Fruit fly (Drosophila melanogaster) whole organism, embryonic: ENCODE data around the gene NaPi-III.

Source experiments
- Ada2b ChIP-seq: fragments of 200-800 bp; sonication (Bioruptor generic); IDR thresholded peaks from 2 replicates; pipeline ENCODE4 v1.3.6; 2022; ENCODE audit warnings: missing biosample characterization, missing genetic modification characterization
- CG1024 ChIP-seq: fragments of 200-800 bp; sonication (Bioruptor generic); IDR thresholded peaks from 2 replicates; pipeline ENCODE4 v1.3.6; 2022; ENCODE audit warnings: missing biosample characterization, missing genetic modification characterization
- CG10267 ChIP-seq: fragments of 200-800 bp; sonication (Bioruptor generic); optimal IDR thresholded peaks from 2 replicates; lab custom pipeline; 2018; ENCODE audit warnings: missing biosample characterization, mild to moderate bottlenecking, missing genetic modification characterization, moderate library complexity
- CG10462 ChIP-seq: fragments of 200-800 bp; sonication (Bioruptor generic); optimal IDR thresholded peaks from 2 replicates; lab custom pipeline; 2016; ENCODE audit warnings: missing biosample characterization, missing genetic modification characterization
- CG10654 ChIP-seq: fragments of 200-800 bp; sonication (Bioruptor generic); optimal IDR thresholded peaks from 2 replicates; lab custom pipeline; 2016; ENCODE audit warnings: missing biosample characterization, missing genetic modification characterization
- CG13296 ChIP-seq: fragments of 200-800 bp; sonication (Bioruptor generic); optimal IDR thresholded peaks from 3 replicates; lab custom pipeline; 2018; ENCODE audit warnings: missing biosample characterization, mild to moderate bottlenecking, missing genetic modification characterization
- CG1792 ChIP-seq: fragments of 200-800 bp; sonication (Bioruptor generic); optimal IDR thresholded peaks from 2 replicates; lab custom pipeline; 2016; ENCODE audit warnings: missing biosample characterization, missing genetic modification characterization
- CG2199 ChIP-seq: fragments of 200-800 bp; sonication (Bioruptor generic); IDR thresholded peaks from 3 replicates; pipeline ENCODE4 v1.3.6; 2022; ENCODE audit warnings: missing biosample characterization, missing genetic modification characterization
- CG2202 ChIP-seq: fragments of 200-800 bp; sonication (Bioruptor generic); optimal IDR thresholded peaks from 2 replicates; lab custom pipeline; 2018; ENCODE audit warnings: missing biosample characterization, mild to moderate bottlenecking, missing genetic modification characterization
- CG30020 ChIP-seq: fragments of 200-800 bp; optimal IDR thresholded peaks from 2 replicates; lab custom pipeline; 2019; ENCODE audit warnings: missing biosample characterization, mild to moderate bottlenecking, missing genetic modification characterization, moderate library complexity
- CG30403 ChIP-seq: fragments of 200-800 bp; sonication (Bioruptor generic); optimal IDR thresholded peaks from 3 replicates; lab custom pipeline; 2016; ENCODE audit warnings: missing biosample characterization, missing genetic modification characterization
- CG31441 ChIP-seq: fragments of 200-800 bp; sonication (Bioruptor generic); IDR thresholded peaks from 2 replicates; pipeline ENCODE4 v1.3.6; 2022; ENCODE audit warnings: missing biosample characterization, missing genetic modification characterization
- CG3281 ChIP-seq: fragments of 200-800 bp; sonication (Bioruptor generic); optimal IDR thresholded peaks from 3 replicates; lab custom pipeline; 2017; ENCODE audit warnings: missing biosample characterization, mild to moderate bottlenecking, missing genetic modification characterization
- CG4360 ChIP-seq: fragments of 200-800 bp; sonication (Bioruptor generic); IDR thresholded peaks from 2 replicates; pipeline ENCODE4 v1.3.6; 2022; ENCODE audit warnings: missing biosample characterization, missing genetic modification characterization
- CG6254 ChIP-seq: fragments of 200-800 bp; sonication (Bioruptor generic); optimal IDR thresholded peaks from 3 replicates; lab custom pipeline; 2017; ENCODE audit warnings: mild to moderate bottlenecking, missing biosample characterization, missing genetic modification reagents, missing genetic modification characterization
- CG8089 ChIP-seq: fragments of 200-800 bp; sonication (Bioruptor generic); optimal IDR thresholded peaks from 3 replicates; lab custom pipeline; 2016; ENCODE audit warnings: missing biosample characterization, missing genetic modification characterization
- CG8765 ChIP-seq: fragments of 200-800 bp; sonication (Bioruptor generic); IDR thresholded peaks from 2 replicates; pipeline ENCODE4 v1.3.6; 2022; ENCODE audit warnings: missing biosample characterization, missing genetic modification characterization
- CG8944 ChIP-seq: fragments of 200-800 bp; sonication (Bioruptor generic); optimal IDR thresholded peaks from 3 replicates; lab custom pipeline; 2016; ENCODE audit warnings: missing biosample characterization, missing genetic modification characterization
- Camta ChIP-seq: fragments of 200-800 bp; sonication (Bioruptor generic); optimal IDR thresholded peaks from 2 replicates; lab custom pipeline; 2016; ENCODE audit warnings: missing biosample characterization, missing genetic modification characterization
- D19A ChIP-seq: fragments of 200-800 bp; optimal IDR thresholded peaks from 3 replicates; lab custom pipeline; 2019; ENCODE audit warnings: missing biosample characterization, mild to moderate bottlenecking, missing genetic modification characterization, moderate library complexity
- HHEX ChIP-seq: fragments of 200-800 bp; sonication (Bioruptor generic); optimal IDR thresholded peaks from 3 replicates; lab custom pipeline; 2017; ENCODE audit warnings: missing biosample characterization, mild to moderate bottlenecking, missing genetic modification characterization, missing genetic modification reagents
- HmgD ChIP-seq: fragments of 200-800 bp; sonication (Bioruptor generic); optimal IDR thresholded peaks from 3 replicates; lab custom pipeline; 2016; ENCODE audit warnings: missing biosample characterization, missing genetic modification characterization
- Lim3 ChIP-seq: fragments of 200-800 bp; sonication (Bioruptor generic); IDR thresholded peaks from 2 replicates; pipeline ENCODE4 v1.3.6; 2022; ENCODE audit warnings: missing biosample characterization, missing genetic modification characterization
- Meics ChIP-seq: fragments of 200-800 bp; sonication (Bioruptor generic); optimal IDR thresholded peaks from 2 replicates; lab custom pipeline; 2017; ENCODE audit warnings: missing biosample characterization, mild to moderate bottlenecking, missing genetic modification characterization
- Ptx1 ChIP-seq: fragments of 200-800 bp; sonication (Bioruptor generic); IDR thresholded peaks from 2 replicates; pipeline ENCODE4 v1.3.6; 2022; ENCODE audit warnings: missing biosample characterization, missing genetic modification characterization
- Ravus ChIP-seq: fragments of 200-800 bp; sonication (Bioruptor generic); IDR thresholded peaks from 2 replicates; pipeline ENCODE4 v1.3.6; 2022; ENCODE audit warnings: missing biosample characterization, missing genetic modification characterization
- Rfx ChIP-seq: fragments of 200-800 bp; sonication (Bioruptor generic); IDR thresholded peaks from 2 replicates; pipeline ENCODE4 v1.3.6; 2022; ENCODE audit warnings: missing biosample characterization, missing genetic modification characterization
- Six4 ChIP-seq: fragments of 200-800 bp; sonication (Bioruptor generic); optimal IDR thresholded peaks from 2 replicates; lab custom pipeline; 2016; ENCODE audit warnings: missing biosample characterization, missing genetic modification characterization
- Sox102F ChIP-seq: fragments of 200-800 bp; sonication (Bioruptor generic); optimal IDR thresholded peaks from 2 replicates; lab custom pipeline; 2018; ENCODE audit warnings: missing biosample characterization, mild to moderate bottlenecking, missing genetic modification characterization, moderate library complexity
- Sry-δ ChIP-seq: fragments of 200-800 bp; sonication (Bioruptor generic); optimal IDR thresholded peaks from 2 replicates; lab custom pipeline; 2016; ENCODE audit warnings: missing biosample characterization, missing genetic modification characterization
- Trl ChIP-seq, 3 experiments: fragments of >200 bp in 2 of 3; fragments of 200-800 bp in 1 of 3; sonication (Bioruptor generic) in 1 of 3; optimal IDR thresholded peaks; 2 replicates in 1 of 3; 3 replicates in 2 of 3; lab custom pipeline; 2016 to 2017; ENCODE audit warnings: missing biosample characterization in 1 of 3, missing genetic modification characterization in 1 of 3
- Xbp1 ChIP-seq: fragments of 200-800 bp; sonication (Bioruptor generic); optimal IDR thresholded peaks from 3 replicates; lab custom pipeline; 2016; ENCODE audit warnings: missing biosample characterization, mild to moderate bottlenecking, missing genetic modification characterization
- az2 ChIP-seq: fragments of 200-800 bp; sonication (Bioruptor generic); optimal IDR thresholded peaks from 3 replicates; lab custom pipeline; 2016; ENCODE audit warnings: missing biosample characterization, missing genetic modification characterization
- bab2 ChIP-seq: fragments of 200-800 bp; sonication (Bioruptor generic); optimal IDR thresholded peaks from 2 replicates; lab custom pipeline; 2016; ENCODE audit warnings: missing biosample characterization, missing genetic modification characterization
- bcd ChIP-seq: fragments of 200-800 bp; sonication (Bioruptor generic); optimal IDR thresholded peaks from 2 replicates; lab custom pipeline; 2017; ENCODE audit warnings: missing biosample characterization, mild to moderate bottlenecking, missing genetic modification characterization
- cad ChIP-seq: fragments of >200 bp; optimal IDR thresholded peaks from 2 replicates; lab custom pipeline; 2017; ENCODE audit warnings: missing biosample characterization, missing genetic modification characterization
- caup ChIP-seq: fragments of 200-800 bp; sonication (Bioruptor generic); optimal IDR thresholded peaks from 3 replicates; lab custom pipeline; 2017; ENCODE audit warnings: missing biosample characterization, mild to moderate bottlenecking, missing genetic modification characterization, moderate library complexity; ENCODE audit not compliant: severe bottlenecking
- cg ChIP-seq: fragments of 200-800 bp; sonication (Bioruptor generic); optimal IDR thresholded peaks from 3 replicates; lab custom pipeline; 2019; ENCODE audit warnings: missing biosample characterization, mild to moderate bottlenecking, missing genetic modification characterization, moderate library complexity
- chinmo ChIP-seq: fragments of 200-800 bp; sonication (Bioruptor generic); IDR thresholded peaks from 4 replicates; pipeline ENCODE4 v1.3.6; 2022; ENCODE audit warnings: missing biosample characterization, missing genetic modification characterization; ENCODE audit not compliant: partially characterized antibody
- dati ChIP-seq: fragments of 200-800 bp; sonication (Bioruptor generic); IDR thresholded peaks from 2 replicates; pipeline ENCODE4 v1.3.6; 2022; ENCODE audit warnings: missing biosample characterization, missing genetic modification characterization
- en ChIP-seq: fragments of 200-800 bp; sonication (Bioruptor generic); optimal IDR thresholded peaks from 2 replicates; lab custom pipeline; 2016; ENCODE audit warnings: missing biosample characterization, missing genetic modification characterization
- hb ChIP-seq: fragments of 200-800 bp; sonication (Bioruptor generic); IDR thresholded peaks from 3 replicates; pipeline ENCODE4 v1.3.6; 2022; ENCODE audit warnings: missing biosample characterization, missing genetic modification characterization; ENCODE audit not compliant: partially characterized antibody
- klu ChIP-seq: fragments of 200-800 bp; sonication (Bioruptor generic); IDR thresholded peaks from 2 replicates; pipeline ENCODE4 v1.3.6; 2022; ENCODE audit warnings: missing biosample characterization, missing genetic modification characterization
- pb ChIP-seq: fragments of 200-800 bp; sonication (Bioruptor generic); optimal IDR thresholded peaks from 3 replicates; lab custom pipeline; 2016; ENCODE audit warnings: missing biosample characterization, missing genetic modification characterization
- sd ChIP-seq: fragments of 200-800 bp; sonication (Bioruptor generic); optimal IDR thresholded peaks from 3 replicates; lab custom pipeline; 2018; ENCODE audit warnings: missing biosample characterization, mild to moderate bottlenecking, missing genetic modification characterization, moderate library complexity
- shn ChIP-seq: fragments of 200-800 bp; sonication (Bioruptor generic); optimal IDR thresholded peaks from 3 replicates; lab custom pipeline; 2016; ENCODE audit warnings: missing biosample characterization, missing genetic modification characterization
- sisA ChIP-seq: fragments of 200-800 bp; sonication (Bioruptor generic); IDR thresholded peaks from 2 replicates; pipeline ENCODE4 v1.3.6; 2022; ENCODE audit warnings: missing biosample characterization, missing genetic modification characterization
- unc-4 ChIP-seq: fragments of 200-800 bp; sonication (Bioruptor generic); IDR thresholded peaks from 2 replicates; pipeline ENCODE4 v1.3.6; 2022; ENCODE audit warnings: missing biosample characterization, missing genetic modification characterization; ENCODE audit not compliant: partially characterized antibody
- zf30C ChIP-seq: fragments of 200-800 bp; sonication (Bioruptor generic); optimal IDR thresholded peaks from 3 replicates; lab custom pipeline; 2018; ENCODE audit warnings: missing biosample characterization, mild to moderate bottlenecking, missing genetic modification characterization

Gene NaPi-III

dm6 chr3L:11089805-11090440 is 33.2 kb upstream of the NaPi-III start (continued):
- TF ChIP-seq Xbp1 (GFP tag; lab: Kevin White, UChicago) (peak; percentile 92), CG2199 (GFP tag; lab: Robert Waterston, UW) (peak; percentile 61; the same call in 2 of the 3 replicates), CG13296 (GFP tag; lab: Kevin White, UChicago) (peak; percentile 90), CG10654 (GFP tag; lab: Kevin White, UChicago) (peak; percentile 52), en (peak; percentile 34), hb (GFP tag; lab: Robert Waterston, UW) (no peak), klu (GFP tag; lab: Robert Waterston, UW) (peak; percentile 73; the same call in 1 of the 2 replicates), bab2 (GFP tag; lab: Kevin White, UChicago) (peak; percentile 82), CG8944 (GFP tag; lab: Kevin White, UChicago) (peak; percentile 72), HHEX (GFP tag; lab: Kevin White, UChicago) (peak; percentile 87), Ptx1 (GFP tag; lab: Robert Waterston, UW) (peak; percentile 84), chinmo (GFP tag; lab: Robert Waterston, UW) (peak; percentile 65; the same call in 1 of the 4 replicates), CG2202 (tag; lab: Kevin White, UChicago) (peak; percentile 86), CG8089 (GFP tag; lab: Kevin White, UChicago) (peak; percentile 69), Sox102F (peak; percentile 93), Meics (GFP tag; lab: Kevin White, UChicago) (peak; percentile 81), bcd (GFP tag; lab: Kevin White, UChicago) (peak; percentile 88), Ravus (no peak; the same call in none of the 2 replicates), Rfx (GFP tag; lab: Robert Waterston, UW) (peak; percentile 58), CG6254 (GFP tag; lab: Kevin White, UChicago) (peak; percentile 85), zf30C (GFP tag; lab: Kevin White, UChicago) (no peak), az2 (GFP tag; lab: Kevin White, UChicago) (peak; percentile 95), CG3281 (peak; percentile 79), caup (GFP tag; lab: Kevin White, UChicago) (peak; percentile 80), CG30403 (GFP tag; lab: Kevin White, UChicago) (peak; percentile 94), pb (GFP tag; lab: Kevin White, UChicago) (peak; percentile 34), shn (GFP tag; lab: Kevin White, UChicago) (peak; percentile 67), Sry-δ (GFP tag; lab: Kevin White, UChicago) (peak; percentile 35), CG31441 (GFP tag; lab: Robert Waterston, UW) (peak; percentile 97), Six4 (GFP tag; lab: Kevin White, UChicago) (peak; percentile 92), HmgD (no peak), Ada2b (GFP tag; lab: Robert Waterston, UW) (peak; percentile 82), CG1792 (GFP tag; lab: Kevin White, UChicago) (peak; percentile 77), unc-4 (GFP tag; lab: Robert Waterston, UW) (no peak), cad (no peak), CG8765 (GFP tag; lab: Robert Waterston, UW) (peak; percentile 50), sisA (GFP tag; lab: Robert Waterston, UW) (peak; percentile 74), dati (peak; percentile 51; the same call in 1 of the 2 replicates), sd (peak; percentile 73), CG4360 (GFP tag; lab: Robert Waterston, UW) (peak; percentile 86), CG30020 (tag; lab: Kevin White, UChicago) (peak; percentile 72), Trl (optimal IDR thresholded peaks at IDR 0.05; lab: Kevin White, UChicago) (no peak), Trl (GFP tag; optimal IDR thresholded peaks at IDR 0.05; lab: Kevin White, UChicago) (peak; percentile 81), D19A (tag; lab: Kevin White, UChicago) (peak; percentile 93), Camta (GFP tag; lab: Kevin White, UChicago) (peak; percentile 89), CG10462 (peak; percentile 92), CG10267 (tag; lab: Kevin White, UChicago) (peak; percentile 88), Lim3 (GFP tag; lab: Robert Waterston, UW) (peak; percentile 33; the same call in 1 of the 2 replicates), cg (GFP tag; lab: Kevin White, UChicago) (peak; percentile 54), CG1024 (GFP tag; lab: Robert Waterston, UW) (peak; percentile 84)
